Worm (Caenorhabditis elegans) whole organism, dauer: ENCODE measurements around the gene ptr-6.

Experiments
- unc-62 ChIP-seq: sonication (generic microtip); optimal IDR thresholded peaks from 2 replicates; lab custom pipeline; 2017; ENCODE audit warnings: missing biosample characterization, missing genetic modification reagents, missing genetic modification characterization

The ptr-6 gene

ce11 chrII:5246791-5247361 lies at the start of gene ptr-6:
ptr-6 (minus strand) TSS chrII:5246837.
- no peak for TF ChIP-seq unc-62 (GFP tag; lab: Kevin White, UChicago)

DNA sequence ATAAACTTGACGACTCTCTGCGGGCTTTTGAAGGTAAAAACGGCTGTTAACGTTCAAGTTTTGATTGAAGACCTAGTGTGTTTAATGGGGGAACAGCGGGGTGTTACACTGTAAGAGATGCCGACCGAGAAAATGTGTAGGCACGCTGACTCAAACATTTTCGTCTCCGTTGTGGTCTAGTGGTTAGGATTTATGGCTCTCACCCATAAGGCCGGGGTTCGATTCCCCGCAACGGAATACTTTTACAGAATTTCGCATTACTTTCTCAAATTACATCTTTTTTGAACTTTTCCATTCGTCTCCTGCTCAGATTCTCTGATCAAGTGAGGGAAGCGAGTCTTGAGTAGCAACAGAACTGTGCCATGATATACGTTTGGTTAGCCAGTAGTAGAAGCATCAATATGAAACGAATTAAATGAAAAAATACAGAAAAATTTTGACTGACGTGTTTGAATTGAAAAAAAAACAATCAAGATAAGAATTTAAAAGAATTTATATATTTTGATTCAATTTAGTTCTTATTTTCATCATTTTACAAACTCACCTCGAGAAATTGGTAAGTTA lies 46.7 kb upstream of the ptr-6 start, which contains the start of gene ZK622.1:
TSS of gene ZK622.1 (plus strand) at position 514 of the 564 bp plus-strand sequence.
- no peak for TF ChIP-seq unc-62 (GFP tag; lab: Kevin White, UChicago)

ce11 chrII:5292226-5292752 lies 45.7 kb upstream of the ptr-6 start, which contains the start of gene ZK622.4:
ZK622.4 (plus strand) TSS chrII:5292702.
- no peak for TF ChIP-seq unc-62 (GFP tag; lab: Kevin White, UChicago)

- TF ChIP-seq unc-62 (GFP tag; lab: Kevin White, UChicago) = no peak
These were observed 44.4 kb upstream of the ptr-6 start for ce11 chrII:5291051-5291450.

DNA sequence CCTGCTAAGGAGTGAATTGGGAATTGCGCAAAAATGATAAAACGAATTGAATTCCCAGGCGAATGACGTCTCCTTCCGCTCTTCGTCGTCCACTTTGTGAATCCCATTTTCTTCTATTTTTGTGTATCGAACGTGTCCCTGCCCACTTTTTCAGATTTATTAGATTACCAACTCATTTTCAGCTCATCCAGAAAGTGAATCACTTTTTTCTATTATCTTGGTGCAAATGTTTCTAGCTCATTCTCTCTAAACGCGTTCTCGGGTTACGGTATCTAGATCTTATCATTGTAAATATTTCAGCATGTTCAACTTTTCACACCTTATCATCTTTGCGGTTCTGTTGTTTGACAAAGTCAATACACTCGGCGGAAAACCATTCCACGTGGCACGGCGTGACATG lies 42.5 kb upstream of the ptr-6 start, which contains the start of gene ZK622.5:
TSS of gene ZK622.5 (plus strand) at position 301 of the 400 bp plus-strand sequence.
- TF ChIP-seq unc-62 (GFP tag; lab: Kevin White, UChicago) = no peak

DNA sequence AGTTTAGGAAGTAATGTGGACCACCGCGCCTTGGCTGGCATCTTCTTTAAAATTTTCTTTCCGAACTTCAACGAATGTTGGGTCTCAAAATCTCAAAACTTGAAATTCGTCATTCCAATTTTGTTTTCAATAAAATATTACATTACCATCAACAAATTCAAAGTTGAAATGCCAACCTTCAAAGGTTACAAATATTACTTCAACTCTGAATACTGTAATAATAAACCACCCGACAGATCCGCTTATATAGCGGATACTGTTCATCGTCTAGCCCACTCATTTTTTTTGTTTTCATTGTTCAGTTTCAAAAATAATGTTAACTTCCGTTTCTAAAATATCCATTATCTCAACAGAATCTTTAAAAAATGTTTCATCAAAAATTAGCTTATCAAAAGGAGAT lies 38.4 kb upstream of the ptr-6 start, which contains the start of gene gur-5:
TSS of gene gur-5 (plus strand) at position 301 of the 400 bp plus-strand sequence.
- TF ChIP-seq unc-62 (GFP tag; lab: Kevin White, UChicago) = no peak

DNA sequence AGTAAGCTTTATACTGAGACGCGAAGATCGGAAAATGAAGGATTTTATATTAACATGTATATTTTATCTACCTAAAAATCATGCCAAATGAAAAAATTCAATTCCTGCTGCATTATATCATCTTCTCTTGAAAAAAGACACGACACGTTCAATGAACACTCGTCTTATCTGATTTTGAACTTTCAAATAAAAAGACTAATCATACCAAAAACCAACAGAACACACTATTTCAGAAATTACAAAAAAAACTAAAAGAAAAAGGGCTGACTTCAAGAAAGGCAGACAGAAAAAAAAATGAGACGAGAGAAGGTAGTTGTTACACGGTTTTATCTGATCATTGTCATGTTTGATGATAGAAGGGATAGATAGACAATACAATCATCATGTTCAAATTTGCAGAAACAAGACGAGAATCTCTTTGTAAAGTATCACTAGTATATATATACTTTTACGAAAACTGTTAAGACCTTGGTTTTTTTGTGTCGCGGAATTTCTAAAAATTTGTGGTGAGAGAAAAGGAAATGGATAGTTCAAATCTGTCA lies 36.2 kb upstream of the ptr-6 start:
- TF ChIP-seq unc-62 (GFP tag; lab: Kevin White, UChicago) = no peak

ce11 chrII:5282192-5282591 lies 35.6 kb upstream of the ptr-6 start, which contains the start of gene pmt-1:
pmt-1 (minus strand) TSS chrII:5282523.
- TF ChIP-seq unc-62 (GFP tag; lab: Kevin White, UChicago) = no peak

ce11 chrII:5281137-5281536 lies 34.5 kb upstream of the ptr-6 start:
- no peak for TF ChIP-seq unc-62 (GFP tag; lab: Kevin White, UChicago)

ce11 chrII:5277780-5278179 lies 31.1 kb upstream of the ptr-6 start:
- TF ChIP-seq unc-62 (GFP tag; lab: Kevin White, UChicago) = no peak

DNA sequence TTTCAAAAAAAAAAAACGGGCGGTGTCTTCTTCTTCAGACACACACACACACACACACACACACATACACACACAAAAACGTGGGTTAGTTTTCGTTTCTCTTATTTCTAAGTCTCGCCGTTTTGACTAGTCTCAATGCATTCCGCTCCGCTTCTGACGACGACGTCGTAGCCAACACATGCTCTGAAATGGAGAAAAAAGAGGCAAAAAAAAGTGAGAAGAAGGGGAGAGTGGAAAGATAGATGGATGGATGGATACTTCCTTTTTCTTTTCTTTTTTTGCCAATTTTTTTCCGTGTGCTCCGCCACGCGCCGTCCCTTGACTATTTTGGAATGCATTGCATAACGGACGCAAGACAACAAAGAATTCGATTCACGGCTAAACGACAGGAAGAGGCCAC lies 30.1 kb upstream of the ptr-6 start:
- TF ChIP-seq unc-62 (GFP tag; lab: Kevin White, UChicago) = no peak

DNA sequence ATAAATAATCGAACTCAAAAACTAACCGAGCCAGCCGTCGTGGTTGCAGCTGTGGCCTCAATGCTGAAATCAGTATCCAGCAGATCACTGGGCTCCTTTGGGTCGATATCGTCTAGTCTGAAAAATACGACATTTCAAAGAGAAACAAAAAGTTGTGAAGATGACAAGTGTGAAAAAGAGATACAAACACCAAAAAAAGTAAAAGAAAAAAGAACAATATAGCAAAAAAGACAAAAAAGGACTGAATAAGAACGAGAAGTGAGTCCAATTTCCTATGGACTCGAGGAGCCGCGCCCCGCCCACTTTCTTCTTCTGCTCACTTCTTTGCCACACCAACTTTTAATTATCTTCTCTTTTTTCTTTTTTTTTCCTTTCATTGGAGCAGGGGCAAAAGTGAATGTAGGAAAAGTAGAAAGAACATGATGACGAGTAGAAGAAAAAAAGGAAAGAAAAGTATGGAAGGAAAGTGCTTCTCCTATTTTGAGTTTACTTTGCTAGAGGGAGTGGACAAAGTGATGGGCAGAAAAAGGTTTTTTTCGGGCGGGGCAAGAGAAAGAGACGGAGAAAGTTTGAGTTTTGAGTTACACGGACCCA lies 25.2 kb upstream of the ptr-6 start, which contains the start of gene drn-1:
TSS of gene drn-1 (minus strand) at position 117 of the 594 bp plus-strand sequence.
- TF ChIP-seq unc-62 (GFP tag; lab: Kevin White, UChicago) = no peak

DNA sequence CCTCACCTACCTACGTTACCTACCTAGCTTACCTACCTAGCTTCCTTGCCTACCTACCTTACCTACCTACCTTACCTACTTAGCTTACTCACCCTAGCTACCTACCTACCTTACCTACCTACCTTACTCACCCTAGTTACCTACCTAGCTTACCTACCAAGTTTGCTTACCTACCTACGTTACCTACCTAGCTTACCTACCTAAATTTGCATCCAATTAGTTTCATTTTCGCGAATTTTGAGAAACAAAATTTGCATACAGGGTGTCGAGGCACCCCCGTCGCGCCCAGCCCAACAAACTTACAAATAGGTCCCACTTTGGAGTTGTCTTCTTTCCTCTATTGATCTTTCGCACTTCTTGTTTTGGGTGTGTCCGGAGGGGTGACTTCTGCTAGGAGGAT lies 22.3 kb upstream of the ptr-6 start:
- no peak for TF ChIP-seq unc-62 (GFP tag; lab: Kevin White, UChicago)

DNA sequence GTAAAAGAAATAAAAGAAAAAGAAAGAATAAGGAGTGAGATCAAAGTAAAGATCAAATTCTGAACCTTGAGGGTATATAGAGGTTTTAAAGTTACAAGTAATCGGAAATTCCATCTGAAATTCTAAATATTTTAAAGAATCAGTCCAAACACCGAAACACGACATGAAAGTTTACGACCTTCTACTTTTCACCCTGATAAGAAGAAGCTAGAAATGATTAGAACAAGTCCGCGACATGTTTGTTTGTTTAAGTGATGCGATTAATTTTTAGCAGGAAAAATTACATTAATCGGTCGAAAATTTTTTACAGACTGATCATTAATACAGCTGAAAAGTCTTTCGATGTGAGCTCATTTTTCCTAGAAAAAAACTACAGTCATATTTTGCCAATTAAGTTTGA lies 18.0 kb upstream of the ptr-6 start:
- no peak for TF ChIP-seq unc-62 (GFP tag; lab: Kevin White, UChicago)

ce11 chrII:5255435-5255834 lies 8.8 kb upstream of the ptr-6 start, which contains the start of gene frpr-4:
frpr-4 (minus strand) TSS chrII:5255535.
- TF ChIP-seq unc-62 (GFP tag; lab: Kevin White, UChicago) = no peak

DNA sequence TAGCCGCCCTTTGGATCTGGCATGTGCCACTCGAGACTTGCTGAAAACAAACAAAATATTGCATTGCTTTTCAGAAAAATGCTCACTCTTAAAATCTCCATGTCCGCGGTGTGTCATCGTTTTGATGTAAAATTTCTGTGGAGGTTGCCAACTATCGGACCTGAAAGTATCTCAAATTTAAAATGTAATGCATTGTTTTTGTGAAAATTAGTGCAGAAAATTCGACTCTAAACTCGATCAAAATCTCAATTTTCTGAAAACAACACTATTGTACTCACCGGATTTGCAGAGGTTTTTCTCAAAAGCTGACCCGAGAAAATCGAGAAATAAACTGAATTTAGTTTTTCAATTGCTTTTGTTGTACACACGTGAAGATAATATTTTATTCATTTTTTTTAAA lies 5.1 kb downstream of the ptr-6 start, which contains the start of gene T16D1.1:
TSS of gene T16D1.1 (minus strand) at position 101 of the 400 bp plus-strand sequence.
- TF ChIP-seq unc-62 (GFP tag; lab: Kevin White, UChicago) = no peak
